Worm (Caenorhabditis elegans): ENCODE data around the gene acly-2.
A peak's percentile ranks its signal among the peaks of the same experiment; 100 is the strongest.

The acly-2 gene

DNA sequence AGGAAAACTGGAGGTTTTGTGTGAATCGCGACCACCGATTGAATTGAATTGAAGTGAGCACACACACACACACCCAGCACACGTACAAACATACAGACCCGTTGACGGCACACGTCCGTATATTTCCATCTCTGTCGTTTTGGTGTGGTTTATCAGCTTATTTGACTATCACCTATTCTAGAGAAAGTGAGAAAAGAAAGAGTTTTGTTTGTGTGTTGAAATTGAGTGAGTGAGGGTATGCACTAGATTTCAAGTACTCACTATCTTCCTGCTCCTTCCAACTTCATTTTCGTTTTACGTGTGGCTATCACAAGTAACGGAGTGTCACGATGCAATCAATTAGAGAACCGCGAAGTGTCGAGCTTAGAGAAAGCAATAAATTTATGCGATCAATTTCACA is 47.6 kb downstream of the acly-2 start:
- no peak for TF ChIP-seq mab-5 (tag; optimal IDR thresholded peaks at IDR 0.05)
- TF ChIP-seq nhr-28 (tag; optimal IDR thresholded peaks at IDR 0.05): no peak
- TF ChIP-seq hlh-1 (tag; optimal IDR thresholded peaks at IDR 0.05): no peak
- TF ChIP-seq ceh-39 (tag; optimal IDR thresholded peaks at IDR 0.05): no peak
- TF ChIP-seq zip-8 (tag; optimal IDR thresholded peaks at IDR 0.05): no peak
- TF ChIP-seq ham-2 (GFP tag; optimal IDR thresholded peaks at IDR 0.05): no peak
- TF ChIP-seq lsy-2 (tag; optimal IDR thresholded peaks at IDR 0.05): no peak
- TF ChIP-seq blmp-1 (tag; optimal IDR thresholded peaks at IDR 0.05): no peak
- TF ChIP-seq tbx-8 (GFP tag; optimal IDR thresholded peaks at IDR 0.05): no peak
- no peak for TF ChIP-seq snpc-4 (tag; optimal IDR thresholded peaks at IDR 0.05)
- TF ChIP-seq ceh-43 (GFP tag; optimal IDR thresholded peaks at IDR 0.05): no peak
- no peak for TF ChIP-seq nhr-76 (tag; optimal IDR thresholded peaks at IDR 0.05)
- TF ChIP-seq lin-13 (tag; optimal IDR thresholded peaks at IDR 0.05): no peak
- TF ChIP-seq ceh-83 (GFP tag; optimal IDR thresholded peaks at IDR 0.05): no peak

DNA sequence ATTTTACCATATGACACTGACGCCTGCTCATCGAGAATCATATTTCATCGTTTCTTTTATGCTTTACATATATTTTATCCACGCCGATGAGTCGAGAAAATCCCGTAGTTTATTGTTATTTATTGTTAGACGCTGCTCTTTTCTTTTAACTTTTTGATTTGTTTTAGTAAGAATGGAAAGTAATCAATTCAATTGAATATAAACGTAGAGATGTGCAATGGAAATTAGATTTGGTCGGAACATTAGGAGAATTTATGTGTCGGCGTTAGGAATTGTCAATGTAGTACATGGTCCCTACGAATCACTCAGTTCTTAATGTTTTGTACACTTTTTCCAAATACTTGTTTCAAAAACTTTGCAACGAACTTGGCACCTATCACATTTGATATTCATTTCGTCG is 49.0 kb downstream of the acly-2 start:
- no peak for TF ChIP-seq ham-2 (GFP tag; optimal IDR thresholded peaks at IDR 0.05)
- no peak for TF ChIP-seq M03D4.4 (tag; optimal IDR thresholded peaks at IDR 0.05)
- peak; percentile 97 for TF ChIP-seq ces-1 (GFP tag; optimal IDR thresholded peaks at IDR 0.05)
- no peak for TF ChIP-seq zip-8 (tag; optimal IDR thresholded peaks at IDR 0.05)
- no peak for TF ChIP-seq unc-62 (GFP tag; optimal IDR thresholded peaks at IDR 0.05)
- TF ChIP-seq elt-3 (tag; optimal IDR thresholded peaks at IDR 0.05): no peak
- no peak for TF ChIP-seq bed-3 (GFP tag; optimal IDR thresholded peaks at IDR 0.05)

DNA sequence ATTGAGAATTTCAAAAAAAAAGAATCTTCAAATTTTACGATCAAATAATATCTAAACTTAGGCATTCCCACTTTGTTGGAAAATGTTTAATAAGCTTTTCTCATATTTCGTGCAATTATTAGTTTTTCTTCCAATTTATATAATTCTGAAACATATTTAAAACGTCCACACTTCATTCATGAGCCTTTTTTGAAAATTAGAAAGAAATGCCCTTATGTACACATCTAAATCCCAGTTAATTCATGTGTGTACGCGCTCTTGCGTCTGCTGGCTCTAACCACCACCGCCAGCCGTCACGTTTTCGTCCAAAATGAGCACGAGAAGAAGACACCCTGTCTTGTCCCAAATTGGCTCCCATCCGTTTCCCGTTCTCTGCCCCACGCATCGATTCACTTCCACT is 50.3 kb downstream of the acly-2 start:
- TF ChIP-seq nhr-2 (tag; optimal IDR thresholded peaks at IDR 0.05) (no peak), flh-1 (GFP tag; optimal IDR thresholded peaks at IDR 0.05) (no peak), sptf-1 (tag; optimal IDR thresholded peaks at IDR 0.05) (no peak), elt-3 (tag; optimal IDR thresholded peaks at IDR 0.05) (no peak), unc-62 (GFP tag; optimal IDR thresholded peaks at IDR 0.05) (no peak)

All from whole organism, mixed stage, embryonic.